Fruit fly (Drosophila melanogaster): ENCODE results near the gene CG43367.

Gene CG43367

DNA sequence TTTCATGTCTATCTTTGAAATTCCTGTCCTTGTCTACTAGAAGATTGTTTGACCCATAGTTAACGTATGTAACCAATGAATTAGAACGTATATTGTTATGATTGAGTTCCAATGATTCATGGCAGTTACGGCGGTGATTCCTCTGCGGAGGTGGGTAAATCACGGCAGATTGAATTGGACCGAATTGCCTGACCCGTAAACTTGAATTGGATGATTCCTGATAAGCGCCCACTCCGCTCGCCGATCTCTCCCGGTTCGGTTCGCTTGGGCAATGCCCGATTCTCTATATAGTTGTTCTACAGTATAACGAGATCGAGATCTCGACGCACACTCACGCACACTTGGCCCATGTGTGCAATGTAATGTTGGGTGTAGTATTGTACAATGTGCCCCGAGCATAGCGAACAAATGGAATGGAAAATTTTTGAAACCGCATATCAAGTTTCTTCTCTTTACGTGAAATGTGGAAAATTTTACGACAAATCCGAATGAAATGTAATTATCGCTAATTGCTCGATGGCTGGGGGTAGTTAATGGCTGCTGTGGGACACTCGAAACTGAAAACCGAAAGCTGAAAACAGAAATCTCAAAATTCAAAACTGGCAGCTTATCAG is 37.7 kb downstream of the CG43367 start:
- no peak for TF ChIP-seq pad (GFP tag; optimal IDR thresholded peaks at IDR 0.05)
- no peak for TF ChIP-seq cnc (optimal IDR thresholded peaks at IDR 0.05)
- TF ChIP-seq Crg-1 (GFP tag; optimal IDR thresholded peaks at IDR 0.05), result no peak
- TF ChIP-seq CG11617 (GFP tag; optimal IDR thresholded peaks at IDR 0.05), result no peak
- no peak for TF ChIP-seq CG1620 (GFP tag; optimal IDR thresholded peaks at IDR 0.05)
- no peak for TF ChIP-seq CG14711 (tag; optimal IDR thresholded peaks at IDR 0.05)
- no peak for TF ChIP-seq CG7045 (GFP tag; optimal IDR thresholded peaks at IDR 0.05)
- TF ChIP-seq kay (GFP tag; ENCODE audit: borderline replicate concordance), result no peak
- no peak for TF ChIP-seq Mnt (GFP tag; optimal IDR thresholded peaks at IDR 0.05)
- TF ChIP-seq toe (GFP tag; optimal IDR thresholded peaks at IDR 0.05), result no peak
- TF ChIP-seq tj (GFP tag; optimal IDR thresholded peaks at IDR 0.05), result no peak
- TF ChIP-seq cic (GFP tag; optimal IDR thresholded peaks at IDR 0.05), result no peak
- TF ChIP-seq bab1 (GFP tag; optimal IDR thresholded peaks at IDR 0.05), result no peak
- no peak for TF ChIP-seq CG12768 (GFP tag; optimal IDR thresholded peaks at IDR 0.05)

dm6 chr3L:4232227-4232626 is 38.4 kb downstream of the CG43367 start:
- TF ChIP-seq bab1 (GFP tag; optimal IDR thresholded peaks at IDR 0.05) (no peak), tj (GFP tag; optimal IDR thresholded peaks at IDR 0.05) (peak; percentile 89)

- no peak for TF ChIP-seq Crg-1 (GFP tag; optimal IDR thresholded peaks at IDR 0.05)
- peak; percentile 50 for TF ChIP-seq kay (GFP tag; ENCODE audit: borderline replicate concordance)
Observed at dm6 chr3L:4232724-4233367, 39.1 kb downstream of the CG43367 start.

dm6 chr3L:4233603-4234277 is 39.9 kb downstream of the CG43367 start:
- TF ChIP-seq CG12768 (GFP tag; optimal IDR thresholded peaks at IDR 0.05) (peak; percentile 9), cnc (optimal IDR thresholded peaks at IDR 0.05) (no peak), CG5204 (GFP tag; optimal IDR thresholded peaks at IDR 0.05) (no peak), CG14711 (tag; optimal IDR thresholded peaks at IDR 0.05) (no peak), CG33017 (tag; optimal IDR thresholded peaks at IDR 0.05) (no peak), toe (GFP tag; optimal IDR thresholded peaks at IDR 0.05) (no peak), kay (GFP tag; ENCODE audit: borderline replicate concordance) (peak; percentile 37), Mnt (GFP tag; optimal IDR thresholded peaks at IDR 0.05) (no peak), CG1620 (GFP tag; optimal IDR thresholded peaks at IDR 0.05) (no peak), Clk (GFP tag; optimal IDR thresholded peaks at IDR 0.05) (no peak), Hr96 (GFP tag; optimal IDR thresholded peaks at IDR 0.05) (no peak), cic (GFP tag; optimal IDR thresholded peaks at IDR 0.05) (peak; percentile 91), CG7101 (tag; optimal IDR thresholded peaks at IDR 0.05) (no peak), bab1 (GFP tag; optimal IDR thresholded peaks at IDR 0.05) (no peak), CG11617 (GFP tag; optimal IDR thresholded peaks at IDR 0.05) (no peak), tj (GFP tag; optimal IDR thresholded peaks at IDR 0.05) (peak; percentile 90), pad (GFP tag; optimal IDR thresholded peaks at IDR 0.05) (no peak)

DNA sequence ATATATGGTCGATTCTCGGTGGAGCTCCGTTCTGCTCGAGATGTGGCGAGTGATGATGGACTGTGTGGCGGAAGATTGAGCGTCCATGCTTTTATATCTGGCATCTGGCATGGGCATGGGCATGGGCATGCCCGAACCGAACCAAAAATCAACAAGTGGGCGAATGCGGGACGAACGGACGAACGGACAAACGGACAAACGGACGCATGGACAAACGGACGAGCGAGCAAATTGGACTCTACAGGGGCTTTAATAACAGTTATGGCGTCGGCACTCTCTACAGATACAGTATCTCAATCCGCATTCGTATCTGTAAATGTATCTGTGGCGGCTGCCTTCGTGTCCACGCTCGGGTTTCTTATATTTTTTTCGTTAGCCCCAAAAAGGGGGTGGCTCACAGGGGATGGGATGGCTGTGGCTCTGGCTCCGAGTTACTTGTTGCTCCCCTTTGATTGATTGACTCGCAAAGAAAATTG is 42.3 kb downstream of the CG43367 start, which contains the start of gene ImpL2:
ImpL2 (minus strand) TSS at position 51 of the 476 bp plus-strand sequence.
- TF ChIP-seq kay (GFP tag; ENCODE audit: borderline replicate concordance) (no peak), ovo (GFP tag; optimal IDR thresholded peaks at IDR 0.05) (no peak), CG7101 (tag; optimal IDR thresholded peaks at IDR 0.05) (no peak), CG14711 (tag; optimal IDR thresholded peaks at IDR 0.05) (no peak), CG11617 (GFP tag; optimal IDR thresholded peaks at IDR 0.05) (no peak), Clk (GFP tag; optimal IDR thresholded peaks at IDR 0.05) (no peak), CG1620 (GFP tag; optimal IDR thresholded peaks at IDR 0.05) (no peak), CG33017 (tag; optimal IDR thresholded peaks at IDR 0.05) (no peak), toe (GFP tag; optimal IDR thresholded peaks at IDR 0.05) (no peak), Mnt (GFP tag; optimal IDR thresholded peaks at IDR 0.05) (no peak)

dm6 chr3L:4238195-4238594 is 44.4 kb downstream of the CG43367 start:
- TF ChIP-seq pad (GFP tag; optimal IDR thresholded peaks at IDR 0.05) (no peak), CG7045 (GFP tag; optimal IDR thresholded peaks at IDR 0.05) (no peak), Mnt (GFP tag; optimal IDR thresholded peaks at IDR 0.05) (no peak), kay (GFP tag; ENCODE audit: borderline replicate concordance) (no peak), CG11617 (GFP tag; optimal IDR thresholded peaks at IDR 0.05) (no peak), Hr96 (GFP tag; optimal IDR thresholded peaks at IDR 0.05) (no peak), Crg-1 (GFP tag; optimal IDR thresholded peaks at IDR 0.05) (no peak), CG14711 (tag; optimal IDR thresholded peaks at IDR 0.05) (no peak), CG1620 (GFP tag; optimal IDR thresholded peaks at IDR 0.05) (no peak), bab1 (GFP tag; optimal IDR thresholded peaks at IDR 0.05) (no peak), CG12768 (GFP tag; optimal IDR thresholded peaks at IDR 0.05) (no peak), CG7101 (tag; optimal IDR thresholded peaks at IDR 0.05) (no peak), Clk (GFP tag; optimal IDR thresholded peaks at IDR 0.05) (no peak), toe (GFP tag; optimal IDR thresholded peaks at IDR 0.05) (no peak), ovo (GFP tag; optimal IDR thresholded peaks at IDR 0.05) (no peak), tj (GFP tag; optimal IDR thresholded peaks at IDR 0.05) (no peak), cnc (optimal IDR thresholded peaks at IDR 0.05) (no peak)
